Fruit fly (Drosophila melanogaster): ENCODE results near the gene CG4161.

CG4161 gene

DNA sequence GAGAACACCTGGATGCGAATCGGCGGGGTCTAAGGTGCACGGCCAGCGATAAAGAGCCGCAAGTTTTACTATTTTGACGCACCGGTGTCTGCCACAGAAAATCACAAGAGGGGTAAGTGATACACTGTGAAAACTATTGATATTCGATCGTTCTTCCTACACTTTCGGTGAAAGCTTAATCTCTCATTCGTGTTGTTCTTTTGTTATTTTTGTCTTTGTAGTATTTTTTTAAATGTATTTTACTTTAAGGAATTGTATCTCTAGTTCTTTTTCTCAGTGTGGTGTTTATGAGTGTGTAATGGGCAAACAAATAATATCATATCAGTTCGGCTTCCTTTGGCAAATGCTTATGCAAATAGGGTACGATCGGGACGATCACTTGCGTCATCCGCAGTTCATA lies 849 bp upstream of the CG4161 start:
- TF ChIP-seq cas (GFP tag; IDR thresholded peaks at IDR 0.05): no peak
- TF ChIP-seq oc (tag; optimal IDR thresholded peaks at IDR 0.05): no peak
- TF ChIP-seq CG31365 (tag; optimal IDR thresholded peaks at IDR 0.05): no peak
- no peak for TF ChIP-seq Lim3 (GFP tag; IDR thresholded peaks at IDR 0.05)
- TF ChIP-seq Myb (GFP tag; optimal IDR thresholded peaks at IDR 0.05): no peak
- no peak for TF ChIP-seq tgo (GFP tag; IDR thresholded peaks at IDR 0.05)
- peak; percentile 57; the same call in 1 of the 2 replicates for TF ChIP-seq ranshi (GFP tag; IDR thresholded peaks at IDR 0.05)
- no peak for TF ChIP-seq CG5953 (GFP tag; IDR thresholded peaks at IDR 0.05)
- TF ChIP-seq nmo (GFP tag; optimal IDR thresholded peaks at IDR 0.05): peak; percentile 32
- no peak for TF ChIP-seq Dad (GFP tag; optimal IDR thresholded peaks at IDR 0.05)
- no peak for TF ChIP-seq kni (GFP tag; optimal IDR thresholded peaks at IDR 0.05)
- TF ChIP-seq CG14050 (GFP tag; IDR thresholded peaks at IDR 0.05): no peak
- no peak for TF ChIP-seq Lhr (GFP tag; optimal IDR thresholded peaks at IDR 0.05)
- peak; percentile 14 for TF ChIP-seq Spps (tag; optimal IDR thresholded peaks at IDR 0.05)
- no peak for TF ChIP-seq ftz-f1 (GFP tag; optimal IDR thresholded peaks at IDR 0.05)
- no peak for TF ChIP-seq CG3995 (GFP tag; optimal IDR thresholded peaks at IDR 0.05)
- TF ChIP-seq bab2 (GFP tag; optimal IDR thresholded peaks at IDR 0.05): no peak
- TF ChIP-seq NFAT (GFP tag; IDR thresholded peaks at IDR 0.05): no peak
- no peak for TF ChIP-seq kah (GFP tag; optimal IDR thresholded peaks at IDR 0.05)
- no peak for TF ChIP-seq abd-A (tag; optimal IDR thresholded peaks at IDR 0.05)
- no peak for TF ChIP-seq CG9932 (GFP tag; IDR thresholded peaks at IDR 0.05)
- no peak for TF ChIP-seq chm (GFP tag; IDR thresholded peaks at IDR 0.05)
- no peak for TF ChIP-seq h (optimal IDR thresholded peaks at IDR 0.05)
- peak; percentile 33; the same call in 1 of the 2 replicates for TF ChIP-seq ttk (GFP tag; IDR thresholded peaks at IDR 0.05)
- TF ChIP-seq CG1529 (GFP tag; optimal IDR thresholded peaks at IDR 0.05): no peak
- TF ChIP-seq zfh2 (GFP tag; optimal IDR thresholded peaks at IDR 0.05): no peak
- no peak for TF ChIP-seq Dbx (GFP tag; IDR thresholded peaks at IDR 0.05)
- TF ChIP-seq CG9609 (GFP tag; optimal IDR thresholded peaks at IDR 0.05): no peak
- TF ChIP-seq knrl (GFP tag; IDR thresholded peaks at IDR 0.05; ENCODE audit: partially characterized antibody): no peak
- peak; percentile 28; the same call in 1 of the 2 replicates for TF ChIP-seq E2f1 (GFP tag; IDR thresholded peaks at IDR 0.05)
- TF ChIP-seq pnt (GFP tag; optimal IDR thresholded peaks at IDR 0.05): peak; percentile 25
- no peak for TF ChIP-seq Taf1 (GFP tag; IDR thresholded peaks at IDR 0.05)
- TF ChIP-seq CG1233 (GFP tag; optimal IDR thresholded peaks at IDR 0.05): peak; percentile 26
- TF ChIP-seq Scr (GFP tag; IDR thresholded peaks at IDR 0.05; ENCODE audit: partially characterized antibody): no peak
- TF ChIP-seq croc (GFP tag; conservative IDR thresholded peaks at IDR 0.05): peak; percentile 20; the same call in 1 of the 3 replicates
- TF ChIP-seq CG13424 (tag; optimal IDR thresholded peaks at IDR 0.05): peak; percentile 21
- no peak for TF ChIP-seq CG3847 (GFP tag; IDR thresholded peaks at IDR 0.05)
- peak; percentile 33 for TF ChIP-seq unpg (GFP tag; optimal IDR thresholded peaks at IDR 0.05)
- no peak for TF ChIP-seq Stat92E (GFP tag; optimal IDR thresholded peaks at IDR 0.05)
- TF ChIP-seq usp (GFP tag; optimal IDR thresholded peaks at IDR 0.05): no peak
- TF ChIP-seq D19A (tag; optimal IDR thresholded peaks at IDR 0.05): no peak
- peak; percentile 45 for TF ChIP-seq CG4424 (GFP tag; optimal IDR thresholded peaks at IDR 0.05)
- no peak for TF ChIP-seq CkIIα-i1 (GFP tag; IDR thresholded peaks at IDR 0.05)
- TF ChIP-seq BEAF-32 (GFP tag; optimal IDR thresholded peaks at IDR 0.05): no peak
- TF ChIP-seq CG15011 (GFP tag; optimal IDR thresholded peaks at IDR 0.05): no peak
- peak; percentile 2 for TF ChIP-seq CG7556 (GFP tag; optimal IDR thresholded peaks at IDR 0.05)
- no peak for TF ChIP-seq prd (optimal IDR thresholded peaks at IDR 0.05)
- peak; percentile 66; the same call in 2 of the 3 replicates for TF ChIP-seq prd (GFP tag; IDR thresholded peaks at IDR 0.05)
- TF ChIP-seq Atf3 (GFP tag; optimal IDR thresholded peaks at IDR 0.05): no peak
- no peak for TF ChIP-seq CG9437 (GFP tag; optimal IDR thresholded peaks at IDR 0.05)
- TF ChIP-seq CG6689 (GFP tag; IDR thresholded peaks at IDR 0.05): no peak
- TF ChIP-seq sens-2 (GFP tag; IDR thresholded peaks at IDR 0.05): no peak
- TF ChIP-seq CG14710 (tag; optimal IDR thresholded peaks at IDR 0.05): peak; percentile 49
